Fruit fly (Drosophila melanogaster): ENCODE data around the gene CG42570.

DNA sequence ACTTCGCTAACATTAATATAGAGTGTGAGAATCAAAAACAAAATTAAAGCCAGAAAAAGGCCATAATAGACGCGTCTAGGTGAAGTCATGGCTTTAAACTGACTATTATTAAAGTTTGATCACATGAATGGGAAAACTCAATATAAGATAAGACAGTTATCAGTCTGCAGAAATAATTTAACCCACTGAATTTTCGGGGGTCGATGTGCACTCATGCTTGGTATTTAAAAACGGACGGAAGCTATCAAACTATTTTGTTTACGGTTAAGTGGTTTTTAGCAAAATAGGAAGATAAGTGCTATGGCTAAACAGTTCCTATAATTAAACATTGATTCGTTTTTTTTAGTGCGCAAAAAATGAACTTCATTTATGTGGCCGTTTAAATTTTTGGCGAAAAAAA lies 25.7 kb upstream of the CG42570 start, which contains the start of gene CG34451:
- TF ChIP-seq pan (optimal IDR thresholded peaks at IDR 0.05): no peak
- no peak for TF ChIP-seq woc (GFP tag; optimal IDR thresholded peaks at IDR 0.05)
- no peak for TF ChIP-seq Dfd (GFP tag; optimal IDR thresholded peaks at IDR 0.05)
- no peak for TF ChIP-seq dmrt93B (GFP tag; optimal IDR thresholded peaks at IDR 0.05)
- TF ChIP-seq foxo (GFP tag; optimal IDR thresholded peaks at IDR 0.05): no peak
- no peak for TF ChIP-seq HLH106 (tag; optimal IDR thresholded peaks at IDR 0.05)
- no peak for TF ChIP-seq br (GFP tag; optimal IDR thresholded peaks at IDR 0.05)
- TF ChIP-seq Rel (GFP tag; optimal IDR thresholded peaks at IDR 0.05): no peak
- no peak for TF ChIP-seq Rel (tag; optimal IDR thresholded peaks at IDR 0.05)
- TF ChIP-seq Hr78 (GFP tag; optimal IDR thresholded peaks at IDR 0.05): no peak
- no peak for TF ChIP-seq sage (GFP tag; optimal IDR thresholded peaks at IDR 0.05)
- no peak for TF ChIP-seq fru (GFP tag; optimal IDR thresholded peaks at IDR 0.05)
- no peak for TF ChIP-seq h (GFP tag; optimal IDR thresholded peaks at IDR 0.05)
- TF ChIP-seq sv (GFP tag; optimal IDR thresholded peaks at IDR 0.05): no peak
